Fruit fly (Drosophila melanogaster) whole organism, embryonic: Measurements from ENCODE around the gene Sox21a.
A peak's percentile ranks its signal among the peaks of the same experiment; 100 is the strongest.

Experiments used
- CG10366 ChIP-seq: fragments of 200-800 bp; sonication (Bioruptor generic); IDR thresholded peaks from 2 replicates; pipeline ENCODE4 v1.3.6; 2022; ENCODE audit warnings: missing biosample characterization, missing genetic modification characterization
- CG12659 ChIP-seq: fragments of 200-800 bp; sonication (Bioruptor generic); optimal IDR thresholded peaks from 3 replicates; lab custom pipeline; 2017; ENCODE audit warnings: mild to moderate bottlenecking, missing biosample characterization, missing genetic modification reagents, missing genetic modification characterization
- CG13775 ChIP-seq: fragments of 200-800 bp; sonication (Bioruptor generic); optimal IDR thresholded peaks from 3 replicates; lab custom pipeline; 2017; ENCODE audit warnings: missing biosample characterization, mild to moderate bottlenecking, missing genetic modification characterization
- CG14441 ChIP-seq: fragments of 200-800 bp; sonication (Bioruptor generic); IDR thresholded peaks from 2 replicates; pipeline ENCODE4 v1.3.6; 2022; ENCODE audit warnings: missing biosample characterization, missing genetic modification characterization
- CG15514 ChIP-seq: fragments of 200-800 bp; sonication (Bioruptor generic); optimal IDR thresholded peaks from 3 replicates; lab custom pipeline; 2017; ENCODE audit warnings: missing biosample characterization, missing genetic modification characterization, mild to moderate bottlenecking, moderate library complexity, missing genetic modification reagents
- CG17361 ChIP-seq: fragments of 200-800 bp; sonication (Bioruptor generic); IDR thresholded peaks from 3 replicates; pipeline ENCODE4 v1.3.6; 2022; ENCODE audit warnings: missing biosample characterization, missing genetic modification characterization
- CG18619 ChIP-seq: fragments of 200-800 bp; sonication (Bioruptor generic); optimal IDR thresholded peaks from 3 replicates; lab custom pipeline; 2017; ENCODE audit warnings: missing biosample characterization, mild to moderate bottlenecking, missing genetic modification characterization
- CG31388 ChIP-seq: fragments of 200-800 bp; sonication (Bioruptor generic); optimal IDR thresholded peaks from 2 replicates; lab custom pipeline; 2016; ENCODE audit warnings: missing biosample characterization, missing genetic modification characterization
- CG3163 ChIP-seq: fragments of 200-800 bp; sonication (Bioruptor generic); optimal IDR thresholded peaks from 3 replicates; lab custom pipeline; 2016; ENCODE audit warnings: missing biosample characterization, missing genetic modification characterization
- CG3281 ChIP-seq: fragments of 200-800 bp; sonication (Bioruptor generic); optimal IDR thresholded peaks from 3 replicates; lab custom pipeline; 2017; ENCODE audit warnings: missing biosample characterization, mild to moderate bottlenecking, missing genetic modification characterization
- CG33213 ChIP-seq: fragments of 200-800 bp; sonication (Bioruptor generic); optimal IDR thresholded peaks from 3 replicates; lab custom pipeline; 2016; ENCODE audit warnings: missing biosample characterization, missing genetic modification characterization
- CG3407 ChIP-seq: fragments of 200-800 bp; sonication (Bioruptor generic); optimal IDR thresholded peaks from 2 replicates; lab custom pipeline; 2018; ENCODE audit warnings: missing biosample characterization, mild to moderate bottlenecking, missing genetic modification characterization
- CG4730 ChIP-seq: fragments of 200-800 bp; sonication (Bioruptor generic); IDR thresholded peaks from 2 replicates; pipeline ENCODE4 v1.3.6; 2022; ENCODE audit warnings: missing biosample characterization, missing genetic modification characterization
- CG4854 ChIP-seq: fragments of 200-800 bp; sonication (Bioruptor generic); optimal IDR thresholded peaks from 2 replicates; lab custom pipeline; 2016; ENCODE audit warnings: missing biosample characterization, missing genetic modification characterization, inconsistent platforms
- CG7745 ChIP-seq: fragments of 200-800 bp; sonication (Bioruptor generic); optimal IDR thresholded peaks from 2 replicates; lab custom pipeline; 2018; ENCODE audit warnings: missing biosample characterization, mild to moderate bottlenecking, missing genetic modification characterization, moderate library complexity
- CG8089 ChIP-seq: fragments of 200-800 bp; sonication (Bioruptor generic); optimal IDR thresholded peaks from 3 replicates; lab custom pipeline; 2016; ENCODE audit warnings: missing biosample characterization, missing genetic modification characterization
- CrebB ChIP-seq: fragments of 200-800 bp; sonication (Bioruptor generic); optimal IDR thresholded peaks from 3 replicates; lab custom pipeline; 2018; ENCODE audit warnings: missing biosample characterization, mild to moderate bottlenecking, missing genetic modification characterization
- Ets65A ChIP-seq: fragments of 200-800 bp; sonication (Bioruptor generic); peaks from one replicate; lab custom pipeline; 2016; ENCODE audit warnings: missing biosample characterization, missing genetic modification characterization
- Fer1 ChIP-seq: fragments of 200-800 bp; sonication (Bioruptor generic); optimal IDR thresholded peaks from 2 replicates; lab custom pipeline; 2017; ENCODE audit warnings: missing biosample characterization, mild to moderate bottlenecking, missing genetic modification characterization
- Fer3 ChIP-seq: fragments of 200-800 bp; sonication (Bioruptor generic); optimal IDR thresholded peaks from 2 replicates; lab custom pipeline; 2018; ENCODE audit warnings: missing biosample characterization, mild to moderate bottlenecking, missing genetic modification characterization, moderate library complexity
- HLH3B ChIP-seq: fragments of 200-800 bp; sonication (Bioruptor generic); IDR thresholded peaks from 2 replicates; pipeline ENCODE4 v1.3.6; 2022; ENCODE audit warnings: missing biosample characterization, missing genetic modification characterization
- Hmr ChIP-seq: fragments of 200-800 bp; sonication (Bioruptor generic); optimal IDR thresholded peaks from 3 replicates; lab custom pipeline; 2017; ENCODE audit warnings: mild to moderate bottlenecking, missing biosample characterization, missing genetic modification reagents, missing genetic modification characterization
- Lhr ChIP-seq: fragments of 200-800 bp; sonication (Bioruptor generic); optimal IDR thresholded peaks from 3 replicates; lab custom pipeline; 2017; ENCODE audit warnings: mild to moderate bottlenecking, missing biosample characterization, missing genetic modification reagents, missing genetic modification characterization
- Lpt ChIP-seq: fragments of >200 bp; optimal IDR thresholded peaks from 2 replicates; lab custom pipeline; 2018; ENCODE audit warnings: missing biosample characterization, missing genetic modification characterization
- Med ChIP-seq: fragments of 200-800 bp; sonication (Bioruptor generic); peaks from one replicate; lab custom pipeline; 2016; ENCODE audit warnings: missing biosample characterization, missing genetic modification characterization, mild to moderate bottlenecking, inconsistent platforms, moderate library complexity
- Ssrp ChIP-seq: fragments of 200-800 bp; sonication (Bioruptor generic); optimal IDR thresholded peaks from 2 replicates; lab custom pipeline; 2018; ENCODE audit warnings: missing biosample characterization, mild to moderate bottlenecking, missing genetic modification characterization, moderate library complexity
- ato ChIP-seq: fragments of 200-800 bp; sonication (Bioruptor generic); IDR thresholded peaks from 2 replicates; pipeline ENCODE4 v1.3.6; 2022; ENCODE audit warnings: missing biosample characterization, missing genetic modification characterization; ENCODE audit not compliant: partially characterized antibody
- az2 ChIP-seq: fragments of 200-800 bp; sonication (Bioruptor generic); optimal IDR thresholded peaks from 3 replicates; lab custom pipeline; 2016; ENCODE audit warnings: missing biosample characterization, missing genetic modification characterization
- bigmax ChIP-seq: fragments of 200-800 bp; sonication (Bioruptor generic); optimal IDR thresholded peaks from 2 replicates; lab custom pipeline; 2018; ENCODE audit warnings: missing biosample characterization, mild to moderate bottlenecking, missing genetic modification characterization
- bowl ChIP-seq: fragments of 200-800 bp; sonication (Bioruptor generic); IDR thresholded peaks from 2 replicates; pipeline ENCODE4 v1.3.6; 2022; ENCODE audit warnings: missing biosample characterization, missing genetic modification characterization
- chif ChIP-seq, 2 experiments: fragments of 200-800 bp; sonication (Bioruptor generic); optimal IDR thresholded peaks; 3 replicates each; lab custom pipeline; 2016; ENCODE audit warnings: missing biosample characterization in 2 of 2, missing genetic modification characterization in 2 of 2
- ci ChIP-seq: fragments of 200-800 bp; sonication (Bioruptor generic); IDR thresholded peaks from 3 replicates; pipeline ENCODE4 v1.3.6; 2022; ENCODE audit warnings: missing biosample characterization, missing genetic modification characterization
- crol ChIP-seq: fragments of 200-800 bp; sonication (Bioruptor generic); IDR thresholded peaks from 2 replicates; pipeline ENCODE4 v1.3.6; 2022; ENCODE audit warnings: missing biosample characterization, missing genetic modification characterization
- cwo ChIP-seq: fragments of 200-800 bp; sonication (Bioruptor generic); optimal IDR thresholded peaks from 3 replicates; lab custom pipeline; 2017; ENCODE audit warnings: missing biosample characterization, missing genetic modification characterization, mild to moderate bottlenecking, moderate library complexity, missing genetic modification reagents
- dan ChIP-seq: fragments of 200-800 bp; sonication (Bioruptor generic); IDR thresholded peaks from 2 replicates; pipeline ENCODE4 v1.3.6; 2022; ENCODE audit warnings: missing biosample characterization, missing genetic modification characterization
- dati ChIP-seq: fragments of 200-800 bp; sonication (Bioruptor generic); IDR thresholded peaks from 2 replicates; pipeline ENCODE4 v1.3.6; 2022; ENCODE audit warnings: missing biosample characterization, missing genetic modification characterization
- dysf ChIP-seq: fragments of 200-800 bp; sonication (Bioruptor generic); IDR thresholded peaks from 3 replicates; pipeline ENCODE4 v1.3.6; 2022; ENCODE audit warnings: missing biosample characterization, missing genetic modification characterization
- esg ChIP-seq: fragments of 200-800 bp; sonication (Bioruptor generic); conservative IDR thresholded peaks from 2 replicates; pipeline ENCODE4 v1.3.6; 2022; ENCODE audit warnings: missing biosample characterization, missing genetic modification characterization
- gcm ChIP-seq: fragments of 200-800 bp; sonication (Bioruptor generic); optimal IDR thresholded peaks from 2 replicates; lab custom pipeline; 2019; ENCODE audit warnings: missing biosample characterization, mild to moderate bottlenecking, missing genetic modification characterization, moderate library complexity
- h ChIP-seq: fragments of >200 bp; optimal IDR thresholded peaks from 2 replicates; lab custom pipeline; 2017
- jigr1 ChIP-seq: fragments of 200-800 bp; sonication (Bioruptor generic); IDR thresholded peaks from 3 replicates; pipeline ENCODE4 v1.3.6; 2022; ENCODE audit warnings: missing biosample characterization, missing genetic modification characterization
- jing ChIP-seq: fragments of 200-800 bp; sonication (Bioruptor generic); optimal IDR thresholded peaks from 2 replicates; lab custom pipeline; 2018; ENCODE audit warnings: missing biosample characterization, mild to moderate bottlenecking, missing genetic modification characterization
- ken ChIP-seq: fragments of 200-800 bp; sonication (Bioruptor generic); IDR thresholded peaks from 3 replicates; pipeline ENCODE4 v1.3.6; 2022; ENCODE audit warnings: missing biosample characterization, missing genetic modification characterization
- nerfin-1 ChIP-seq: fragments of 200-800 bp; sonication (Bioruptor generic); optimal IDR thresholded peaks from 3 replicates; lab custom pipeline; 2019; ENCODE audit warnings: missing biosample characterization, mild to moderate bottlenecking, missing genetic modification characterization, moderate library complexity
- pb ChIP-seq: fragments of 200-800 bp; sonication (Bioruptor generic); optimal IDR thresholded peaks from 3 replicates; lab custom pipeline; 2016; ENCODE audit warnings: missing biosample characterization, missing genetic modification characterization
- pnt ChIP-seq: fragments of 200-800 bp; sonication (Bioruptor generic); optimal IDR thresholded peaks from 3 replicates; lab custom pipeline; 2016; ENCODE audit warnings: missing biosample characterization, missing genetic modification characterization
- repo ChIP-seq: fragments of 200-800 bp; sonication (Bioruptor generic); optimal IDR thresholded peaks from 2 replicates; lab custom pipeline; 2016; ENCODE audit warnings: missing biosample characterization, missing genetic modification characterization
- sc ChIP-seq, 3 experiments: fragments of >200 bp in 2 of 3; fragments of 200-800 bp in 1 of 3; sonication (Bioruptor generic) in 1 of 3; optimal IDR thresholded peaks; 2 replicates in 2 of 3; 3 replicates in 1 of 3; lab custom pipeline; 2017; ENCODE audit warnings: mild to moderate bottlenecking in 1 of 3, missing biosample characterization in 1 of 3, missing genetic modification characterization in 1 of 3, missing genetic modification reagents in 1 of 3
- stc ChIP-seq: fragments of 200-800 bp; sonication (Bioruptor generic); IDR thresholded peaks from 2 replicates; pipeline ENCODE4 v1.3.6; 2022; ENCODE audit warnings: missing biosample characterization, missing genetic modification characterization
- tio ChIP-seq: fragments of 200-800 bp; sonication (Bioruptor generic); optimal IDR thresholded peaks from 2 replicates; lab custom pipeline; 2017; ENCODE audit warnings: missing biosample characterization, missing genetic modification characterization, inconsistent platforms
- tx ChIP-seq: fragments of 200-800 bp; sonication (Bioruptor generic); optimal IDR thresholded peaks from 2 replicates; lab custom pipeline; 2016; ENCODE audit warnings: missing biosample characterization, missing genetic modification characterization
- zfh2 ChIP-seq: fragments of 200-800 bp; sonication (Bioruptor generic); optimal IDR thresholded peaks from 2 replicates; lab custom pipeline; 2016; ENCODE audit warnings: missing biosample characterization, missing genetic modification characterization

The Sox21a gene

DNA sequence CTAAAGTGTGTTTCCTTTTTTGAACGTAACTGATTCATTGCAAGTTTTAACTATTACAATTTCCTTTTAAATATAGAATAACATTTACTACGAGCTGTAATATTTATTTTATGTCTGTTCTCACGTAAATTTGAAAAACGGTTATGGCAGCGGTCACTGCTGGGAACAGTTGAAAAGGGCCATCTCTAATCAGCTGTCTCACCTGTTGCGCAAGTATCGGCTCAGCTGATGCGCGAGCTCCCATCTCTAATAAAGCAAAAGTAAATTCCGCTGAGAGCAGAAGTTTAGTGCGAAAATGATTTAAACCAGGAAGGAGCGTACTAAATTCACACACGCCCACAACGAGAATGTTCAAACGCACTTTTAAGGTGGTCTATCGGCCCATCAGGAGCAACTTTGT is 36.3 kb downstream of the Sox21a start, which contains the start of gene Pex1 (continued):
- TF ChIP-seq Fer3 (no peak), sc (optimal IDR thresholded peaks at IDR 0.05; lab: Kevin White, UChicago) (no peak), sc (GFP tag; optimal IDR thresholded peaks at IDR 0.05; lab: Kevin White, UChicago) (no peak), Med (peak; percentile 89), ci (GFP tag; lab: Robert Waterston, UW) (no peak), CG3281 (GFP tag; lab: Kevin White, UChicago) (no peak), Fer1 (GFP tag; lab: Kevin White, UChicago) (no peak), repo (GFP tag; lab: Kevin White, UChicago) (no peak), CG3163 (GFP tag; lab: Kevin White, UChicago) (no peak), CG4730 (no peak), cwo (no peak), pb (GFP tag; lab: Kevin White, UChicago) (no peak), CG3407 (GFP tag; lab: Kevin White, UChicago) (no peak), zfh2 (GFP tag; lab: Kevin White, UChicago) (no peak), jigr1 (no peak), Ets65A (GFP tag; lab: Kevin White, UChicago) (no peak), HLH3B (GFP tag; lab: Robert Waterston, UW) (no peak), bowl (GFP tag; lab: Robert Waterston, UW) (no peak), dati (GFP tag; lab: Robert Waterston, UW) (no peak), tx (GFP tag; lab: Kevin White, UChicago) (no peak), Hmr (GFP tag; lab: Kevin White, UChicago) (no peak), Lhr (peak; percentile 17), esg (GFP tag; lab: Robert Waterston, UW) (no peak), stc (peak; percentile 34; the same call in 1 of the 2 replicates), nerfin-1 (tag; lab: Kevin White, UChicago) (no peak), Ssrp (tag; lab: Kevin White, UChicago) (no peak), CG14441 (no peak), CG8089 (GFP tag; lab: Kevin White, UChicago) (no peak), CG31388 (GFP tag; lab: Kevin White, UChicago) (no peak), dan (GFP tag; lab: Robert Waterston, UW) (no peak), CG33213 (GFP tag; lab: Kevin White, UChicago) (no peak), gcm (GFP tag; lab: Kevin White, UChicago) (no peak), CrebB (no peak), CG4854 (no peak), ato (GFP tag; lab: Robert Waterston, UW) (peak; percentile 53; the same call in 1 of the 2 replicates), ken (GFP tag; lab: Robert Waterston, UW) (peak; percentile 47; the same call in 1 of the 3 replicates), h (lab: Kevin White, UChicago) (no peak), jing (GFP tag; lab: Kevin White, UChicago) (no peak), CG17361 (no peak), tio (GFP tag; lab: Kevin White, UChicago) (no peak), az2 (GFP tag; lab: Kevin White, UChicago) (no peak), CG12659 (peak; percentile 20), Lpt (GFP tag; lab: Kevin White, UChicago) (no peak), CG13775 (GFP tag; lab: Kevin White, UChicago) (no peak), CG10366 (GFP tag; lab: Robert Waterston, UW) (no peak), CG18619 (GFP tag; lab: Kevin White, UChicago) (no peak), dysf (no peak), chif (GFP tag; optimal IDR thresholded peaks at IDR 0.05; lab: Kevin White, UChicago) (no peak), pnt (GFP tag; lab: Kevin White, UChicago) (no peak), bigmax (GFP tag; lab: Kevin White, UChicago) (no peak), CG7745 (tag; lab: Kevin White, UChicago) (no peak), crol (GFP tag; lab: Robert Waterston, UW) (no peak), CG15514 (GFP tag; lab: Kevin White, UChicago) (no peak)
